Fruit fly (Drosophila melanogaster): ENCODE data around the gene CG2698.

DNA sequence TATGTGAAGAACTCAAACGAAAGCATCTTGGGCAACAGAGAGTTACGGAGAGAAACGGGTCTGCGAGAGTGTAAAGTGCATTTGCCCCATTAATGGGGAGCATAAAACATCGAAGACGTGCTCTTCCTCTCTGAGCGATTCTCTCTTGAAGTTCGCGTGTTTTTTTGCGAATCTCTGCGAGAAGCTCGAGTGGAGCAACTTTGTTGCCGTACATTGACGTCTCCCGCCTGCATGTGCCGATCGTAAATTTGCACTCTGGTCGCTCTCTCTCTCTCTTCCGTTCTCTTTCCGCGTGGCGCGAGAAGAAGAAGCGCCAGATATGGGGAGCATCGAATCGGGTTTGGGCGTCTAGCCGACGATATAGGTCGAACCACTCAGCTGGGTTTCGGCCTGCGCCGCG lies 33.6 kb upstream of the CG2698 start:
- TF ChIP-seq Mnt (GFP tag; optimal IDR thresholded peaks at IDR 0.05) (peak; percentile 71), ovo (GFP tag; optimal IDR thresholded peaks at IDR 0.05) (no peak), CG14711 (tag; optimal IDR thresholded peaks at IDR 0.05) (no peak), Clk (GFP tag; optimal IDR thresholded peaks at IDR 0.05) (no peak), CG1620 (GFP tag; optimal IDR thresholded peaks at IDR 0.05) (no peak), CG12768 (GFP tag; optimal IDR thresholded peaks at IDR 0.05) (no peak), Hr96 (GFP tag; optimal IDR thresholded peaks at IDR 0.05) (no peak), kay (GFP tag; ENCODE audit: borderline replicate concordance) (no peak), cic (GFP tag; optimal IDR thresholded peaks at IDR 0.05) (no peak), pad (GFP tag; optimal IDR thresholded peaks at IDR 0.05) (no peak)

All from whole organism, adult.